Worm (Caenorhabditis elegans): ENCODE measurements around the gene hbl-1.

Gene hbl-1

DNA sequence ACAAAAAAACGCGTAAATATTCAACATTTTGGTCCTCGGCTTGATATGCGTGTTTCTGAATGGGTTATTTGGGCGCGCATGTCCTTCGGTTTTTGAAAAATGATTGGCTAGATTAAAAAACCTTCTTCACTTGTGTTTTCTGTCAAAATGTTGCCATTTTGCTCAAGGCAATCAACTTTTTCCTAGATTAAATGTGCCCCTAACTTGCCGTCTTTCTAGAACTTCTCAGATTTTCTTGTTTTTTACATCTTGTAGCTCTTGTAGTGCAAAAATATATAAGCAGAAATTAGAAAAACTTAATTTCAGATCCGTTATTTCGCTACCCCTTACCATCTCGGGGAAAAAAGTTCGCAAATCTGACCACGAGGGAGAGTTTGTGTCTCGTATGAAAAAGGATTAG, at the start of gene hbl-1:
hbl-1 (plus strand) TSS at position 301 of the 400 bp plus-strand sequence.
- TF ChIP-seq snpc-4 (GFP tag; optimal IDR thresholded peaks at IDR 0.05) (no peak), snpc-4 (tag; optimal IDR thresholded peaks at IDR 0.05) (no peak), B0035.1 (tag; optimal IDR thresholded peaks at IDR 0.05) (no peak), F39B2.1 (GFP tag; IDR thresholded peaks at IDR 0.05) (no peak), ztf-18 (tag; optimal IDR thresholded peaks at IDR 0.05) (no peak), hrde-1 (tag; optimal IDR thresholded peaks at IDR 0.05; ENCODE audit: borderline replicate concordance) (no peak), lin-35 (GFP tag; optimal IDR thresholded peaks at IDR 0.05) (no peak), F22D6.2 (tag; optimal IDR thresholded peaks at IDR 0.05) (no peak), madf-3 (GFP tag; IDR thresholded peaks at IDR 0.05) (no peak), F10E7.11 (tag; optimal IDR thresholded peaks at IDR 0.05) (no peak), K11D2.4 (GFP tag; IDR thresholded peaks at IDR 0.05) (no peak), dox-1 (GFP tag; IDR thresholded peaks at IDR 0.05) (no peak), nhr-90 (tag; optimal IDR thresholded peaks at IDR 0.05) (no peak), nhr-179 (tag; optimal IDR thresholded peaks at IDR 0.05) (no peak), attf-3 (GFP tag; conservative IDR thresholded peaks at IDR 0.05) (no peak)

DNA sequence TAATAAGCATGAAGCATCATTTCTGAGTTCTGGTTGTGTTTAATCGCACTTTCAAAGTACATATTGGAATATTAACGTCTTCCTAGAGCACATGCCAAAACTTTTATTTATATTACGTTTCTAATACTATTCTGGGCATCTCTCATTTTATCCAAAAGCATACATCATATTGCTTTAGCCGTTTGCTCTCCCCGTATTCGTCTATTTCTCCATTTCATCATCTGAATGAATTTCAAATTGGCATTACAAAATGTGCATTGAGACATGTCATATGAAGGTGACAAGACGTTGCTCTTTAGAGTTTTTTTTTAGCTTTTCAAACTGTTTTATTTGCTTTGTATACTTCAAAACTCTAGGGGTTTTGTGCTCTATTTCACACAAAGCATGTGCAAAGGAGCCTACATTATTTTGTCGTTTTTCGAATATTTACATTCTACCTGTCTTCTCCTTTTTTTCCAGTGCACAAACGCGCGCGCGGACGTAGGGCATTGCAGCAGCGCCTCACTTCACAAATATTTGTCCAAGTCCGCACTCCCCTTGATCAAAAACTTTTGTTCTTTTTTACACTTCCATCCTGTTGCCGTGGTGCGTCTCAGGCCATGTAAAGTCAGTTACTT, 49.3 kb upstream of the hbl-1 start:
- TF ChIP-seq egl-44 (GFP tag; IDR thresholded peaks at IDR 0.05) (no peak), fkh-3 (tag; optimal IDR thresholded peaks at IDR 0.05) (no peak), madf-6 (GFP tag; IDR thresholded peaks at IDR 0.05) (no peak), F33H1.4 (GFP tag; IDR thresholded peaks at IDR 0.05) (no peak), dox-1 (GFP tag; IDR thresholded peaks at IDR 0.05) (no peak), chd-7 (tag; optimal IDR thresholded peaks at IDR 0.05) (no peak), nfya-2 (GFP tag; IDR thresholded peaks at IDR 0.05) (no peak), zim-3 (tag; optimal IDR thresholded peaks at IDR 0.05) (no peak), attf-5 (GFP tag; optimal IDR thresholded peaks at IDR 0.05) (no peak), ZK185.1 (tag; optimal IDR thresholded peaks at IDR 0.05; ENCODE audit: poor library complexity, severe bottlenecking) (no peak), sptf-2 (GFP tag; optimal IDR thresholded peaks at IDR 0.05) (no peak), mes-4 (tag; optimal IDR thresholded peaks at IDR 0.05) (no peak), ceh-58 (GFP tag; IDR thresholded peaks at IDR 0.05) (no peak), lin-54 (GFP tag; optimal IDR thresholded peaks at IDR 0.05) (no peak), lag-1 (GFP tag; IDR thresholded peaks at IDR 0.05) (no peak), let-526 (GFP tag; IDR thresholded peaks at IDR 0.05) (no peak), F49E8.2 (tag; optimal IDR thresholded peaks at IDR 0.05; ENCODE audit: insufficient read depth) (no peak)

DNA sequence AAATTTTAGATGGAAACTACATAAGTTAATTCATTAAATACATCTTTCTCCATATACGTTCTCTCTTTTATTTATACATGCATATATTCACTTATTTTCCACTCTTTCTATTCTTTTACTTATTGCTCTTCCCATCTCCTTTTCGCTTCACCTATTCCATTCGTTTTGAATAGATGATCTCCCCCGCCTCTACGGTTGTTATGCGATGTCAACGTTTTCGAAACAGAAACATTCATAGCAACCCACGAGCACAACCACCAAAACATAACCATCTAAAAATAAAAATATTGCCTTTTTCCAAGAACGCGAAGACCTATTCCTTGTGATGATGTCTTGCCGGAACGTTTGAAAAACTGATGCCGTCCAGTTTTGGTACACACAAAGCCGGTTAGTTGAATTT, 48.5 kb upstream of the hbl-1 start, which contains the start of gene sym-3:
sym-3 (plus strand) TSS at position 301 of the 400 bp plus-strand sequence.
- TF ChIP-seq ceh-58 (GFP tag; IDR thresholded peaks at IDR 0.05) (no peak), lag-1 (GFP tag; IDR thresholded peaks at IDR 0.05) (no peak), cebp-1 (GFP tag; IDR thresholded peaks at IDR 0.05) (no peak), cebp-1 (tag; optimal IDR thresholded peaks at IDR 0.05) (no peak), lin-35 (GFP tag; optimal IDR thresholded peaks at IDR 0.05) (no peak), hsf-1 (GFP tag; IDR thresholded peaks at IDR 0.05) (no peak), rcor-1 (GFP tag; IDR thresholded peaks at IDR 0.05) (no peak), let-526 (GFP tag; IDR thresholded peaks at IDR 0.05) (no peak), Y79H2A.3 (GFP tag; conservative IDR thresholded peaks at IDR 0.05) (no peak), madf-3 (GFP tag; IDR thresholded peaks at IDR 0.05) (no peak), aptf-2 (GFP tag; conservative IDR thresholded peaks at IDR 0.05) (no peak), zim-3 (tag; optimal IDR thresholded peaks at IDR 0.05) (no peak), B0336.3 (GFP tag; IDR thresholded peaks at IDR 0.05) (no peak), madf-8 (GFP tag; conservative IDR thresholded peaks at IDR 0.05) (no peak), let-607 (tag; optimal IDR thresholded peaks at IDR 0.05) (no peak), ceh-40 (GFP tag; IDR thresholded peaks at IDR 0.05) (no peak)

Data from whole organism, young adult.